Fruit fly (Drosophila melanogaster) whole organism, prepupa: ENCODE data around the gene CG12362.

Source experiments
- Blimp-1 ChIP-seq: fragments of 200-800 bp; sonication (Bioruptor generic); optimal IDR thresholded peaks from 3 replicates; lab custom pipeline; 2017; ENCODE audit warnings: missing biosample characterization, missing genetic modification characterization, mild to moderate bottlenecking, moderate library complexity, missing genetic modification reagents
- CG10631 ChIP-seq: fragments of 200-800 bp; sonication (Bioruptor generic); optimal IDR thresholded peaks from 2 replicates; lab custom pipeline; 2016; ENCODE audit warnings: missing biosample characterization, missing genetic modification characterization
- CG10669 ChIP-seq: fragments of 200-800 bp; sonication (Bioruptor generic); optimal IDR thresholded peaks from 3 replicates; lab custom pipeline; 2018; ENCODE audit warnings: missing biosample characterization, mild to moderate bottlenecking, missing genetic modification characterization, moderate library complexity
- CG11294 ChIP-seq: fragments of 200-800 bp; sonication (Bioruptor generic); IDR thresholded peaks from 2 replicates; pipeline ENCODE4 v1.3.6; 2022; ENCODE audit warnings: missing biosample characterization, missing genetic modification characterization
- CG11902 ChIP-seq: fragments of 200-800 bp; sonication (Bioruptor generic); optimal IDR thresholded peaks from 3 replicates; lab custom pipeline; 2016; ENCODE audit warnings: missing biosample characterization, missing genetic modification characterization
- CG15336 ChIP-seq: fragments of 200-800 bp; sonication (Bioruptor generic); IDR thresholded peaks from 2 replicates; pipeline ENCODE4 v1.3.6; 2022; ENCODE audit warnings: missing biosample characterization, missing genetic modification characterization
- CG1621 ChIP-seq: fragments of 200-800 bp; sonication (Bioruptor generic); optimal IDR thresholded peaks from 3 replicates; lab custom pipeline; 2018; ENCODE audit warnings: missing biosample characterization, mild to moderate bottlenecking, missing genetic modification characterization
- CG16779 ChIP-seq: fragments of 200-800 bp; sonication (Bioruptor generic); optimal IDR thresholded peaks from 3 replicates; lab custom pipeline; 2017; ENCODE audit warnings: missing biosample characterization, mild to moderate bottlenecking, missing genetic modification characterization
- CG3032 ChIP-seq: fragments of 200-800 bp; optimal IDR thresholded peaks from 2 replicates; lab custom pipeline; 2019; ENCODE audit warnings: missing biosample characterization, mild to moderate bottlenecking, missing genetic modification characterization, moderate library complexity
- CG31627 ChIP-seq: fragments of 200-800 bp; sonication (Bioruptor generic); optimal IDR thresholded peaks from 3 replicates; lab custom pipeline; 2016; ENCODE audit warnings: missing biosample characterization, missing genetic modification characterization
- CG32006 ChIP-seq: fragments of 200-800 bp; sonication (Bioruptor generic); optimal IDR thresholded peaks from 3 replicates; lab custom pipeline; 2017; ENCODE audit warnings: missing biosample characterization, mild to moderate bottlenecking, missing genetic modification characterization
- CG3919 ChIP-seq: fragments of 200-800 bp; sonication (Bioruptor generic); optimal IDR thresholded peaks from 3 replicates; lab custom pipeline; 2016; ENCODE audit warnings: missing biosample characterization, missing genetic modification characterization
- CG4318 ChIP-seq: fragments of 200-800 bp; sonication (Bioruptor generic); optimal IDR thresholded peaks from 3 replicates; lab custom pipeline; 2017; ENCODE audit warnings: missing biosample characterization, mild to moderate bottlenecking, missing genetic modification characterization
- CG6163 ChIP-seq: fragments of 200-800 bp; sonication (Bioruptor generic); IDR thresholded peaks from 3 replicates; pipeline ENCODE4 v1.3.6; 2022; ENCODE audit warnings: missing biosample characterization, missing genetic modification characterization
- CG6276 ChIP-seq: fragments of 200-800 bp; sonication (Bioruptor generic); optimal IDR thresholded peaks from 2 replicates; lab custom pipeline; 2017; ENCODE audit warnings: missing biosample characterization, mild to moderate bottlenecking, missing genetic modification characterization
- CG6808 ChIP-seq: fragments of 200-800 bp; sonication (Bioruptor generic); optimal IDR thresholded peaks from 3 replicates; lab custom pipeline; 2017; ENCODE audit warnings: missing biosample characterization, missing genetic modification characterization, mild to moderate bottlenecking, moderate library complexity, missing genetic modification reagents
- CG6854 ChIP-seq: fragments of 200-800 bp; sonication (Bioruptor generic); optimal IDR thresholded peaks from 2 replicates; lab custom pipeline; 2017; ENCODE audit warnings: missing biosample characterization, mild to moderate bottlenecking, missing genetic modification characterization
- CG8119 ChIP-seq: fragments of 200-800 bp; sonication (Bioruptor generic); IDR thresholded peaks from 3 replicates; pipeline ENCODE4 v1.3.6; 2022; ENCODE audit warnings: missing biosample characterization, missing genetic modification characterization
- CG8319 ChIP-seq: fragments of 200-800 bp; sonication (Bioruptor generic); optimal IDR thresholded peaks from 3 replicates; lab custom pipeline; 2016; ENCODE audit warnings: missing biosample characterization, missing genetic modification characterization
- CG9139 ChIP-seq: fragments of 200-800 bp; sonication (Bioruptor generic); optimal IDR thresholded peaks from 3 replicates; lab custom pipeline; 2017; ENCODE audit warnings: missing biosample characterization, mild to moderate bottlenecking, missing genetic modification characterization
- Eip75B ChIP-seq: fragments of 200-800 bp; sonication (Bioruptor generic); optimal IDR thresholded peaks from 3 replicates; lab custom pipeline; 2016; ENCODE audit warnings: missing biosample characterization, missing genetic modification characterization
- Eip78C ChIP-seq: fragments of 200-800 bp; sonication (Bioruptor generic); peaks from one replicate; lab custom pipeline; 2016; ENCODE audit warnings: missing biosample characterization, missing genetic modification characterization
- Eip93F ChIP-seq: fragments of 200-800 bp; sonication (Bioruptor generic); optimal IDR thresholded peaks from 2 replicates; lab custom pipeline; 2016; ENCODE audit warnings: missing biosample characterization, mild to moderate bottlenecking, missing genetic modification characterization
- Ets21C ChIP-seq: fragments of 200-800 bp; sonication (Bioruptor generic); optimal IDR thresholded peaks from 3 replicates; lab custom pipeline; 2016; ENCODE audit warnings: missing biosample characterization, missing genetic modification characterization
- Ets96B ChIP-seq: fragments of 200-800 bp; optimal IDR thresholded peaks from 2 replicates; lab custom pipeline; 2019; ENCODE audit warnings: missing biosample characterization, mild to moderate bottlenecking, missing genetic modification characterization, moderate library complexity
- Hr38 ChIP-seq: sonication (Bioruptor generic); optimal IDR thresholded peaks from 2 replicates; lab custom pipeline; 2016; ENCODE audit warnings: missing biosample characterization, missing genetic modification characterization
- Hr39 ChIP-seq: fragments of 200-800 bp; sonication (Bioruptor generic); optimal IDR thresholded peaks from 2 replicates; lab custom pipeline; 2016; ENCODE audit warnings: missing biosample characterization, missing genetic modification characterization
- Hr4 ChIP-seq: fragments of 200-800 bp; sonication (Bioruptor generic); optimal IDR thresholded peaks from 3 replicates; lab custom pipeline; 2016; ENCODE audit warnings: missing biosample characterization, missing genetic modification characterization
- Lpt ChIP-seq: fragments of 200-800 bp; sonication (Bioruptor generic); optimal IDR thresholded peaks from 3 replicates; lab custom pipeline; 2016; ENCODE audit warnings: missing biosample characterization, missing genetic modification characterization
- OdsH ChIP-seq: fragments of 200-800 bp; sonication (Bioruptor generic); optimal IDR thresholded peaks from 3 replicates; lab custom pipeline; 2016; ENCODE audit warnings: missing biosample characterization, missing genetic modification characterization
- Smox ChIP-seq: fragments of 200-800 bp; sonication (Bioruptor generic); optimal IDR thresholded peaks from 3 replicates; lab custom pipeline; 2016; ENCODE audit warnings: missing biosample characterization, missing genetic modification characterization
- Sox102F ChIP-seq: fragments of 200-800 bp; sonication (Bioruptor generic); optimal IDR thresholded peaks from 2 replicates; lab custom pipeline; 2016; ENCODE audit warnings: missing biosample characterization, mild to moderate bottlenecking, missing genetic modification characterization
- Sox14 ChIP-seq: fragments of 200-800 bp; sonication (Bioruptor generic); optimal IDR thresholded peaks from 3 replicates; lab custom pipeline; 2016; ENCODE audit warnings: missing biosample characterization, missing genetic modification characterization
- achi ChIP-seq: fragments of 200-800 bp; sonication (Bioruptor generic); optimal IDR thresholded peaks from 3 replicates; lab custom pipeline; 2016; ENCODE audit warnings: missing biosample characterization, missing genetic modification characterization
- acj6 ChIP-seq: fragments of 200-800 bp; sonication (Bioruptor generic); optimal IDR thresholded peaks from 3 replicates; lab custom pipeline; 2016; ENCODE audit warnings: missing biosample characterization, missing genetic modification characterization
- dac ChIP-seq: fragments of 200-800 bp; sonication (Bioruptor generic); optimal IDR thresholded peaks from 2 replicates; lab custom pipeline; 2017; ENCODE audit warnings: missing biosample characterization, mild to moderate bottlenecking, missing genetic modification characterization
- dsx ChIP-seq: fragments of 200-800 bp; optimal IDR thresholded peaks from 3 replicates; lab custom pipeline; 2019; ENCODE audit warnings: missing biosample characterization, mild to moderate bottlenecking, missing genetic modification characterization, moderate library complexity; ENCODE audit not compliant: poor library complexity, severe bottlenecking
- eg ChIP-seq: fragments of 200-800 bp; sonication (Bioruptor generic); IDR thresholded peaks from 3 replicates; pipeline ENCODE4 v1.3.6; 2022; ENCODE audit warnings: missing biosample characterization, missing genetic modification characterization
- esn ChIP-seq: fragments of 200-800 bp; sonication (Bioruptor generic); optimal IDR thresholded peaks from 2 replicates; lab custom pipeline; 2016; ENCODE audit warnings: missing biosample characterization, mild to moderate bottlenecking, missing genetic modification characterization, moderate library complexity
- fd59A ChIP-seq: fragments of 200-800 bp; sonication (Bioruptor generic); optimal IDR thresholded peaks from 2 replicates; lab custom pipeline; 2017; ENCODE audit warnings: missing biosample characterization, mild to moderate bottlenecking, missing genetic modification characterization, missing genetic modification reagents
- fkh ChIP-seq: fragments of 200-800 bp; sonication (Bioruptor generic); optimal IDR thresholded peaks from 3 replicates; lab custom pipeline; 2017; ENCODE audit warnings: missing biosample characterization, mild to moderate bottlenecking, missing genetic modification characterization, moderate library complexity
- lz ChIP-seq: fragments of 200-800 bp; sonication (Bioruptor generic); optimal IDR thresholded peaks from 3 replicates; lab custom pipeline; 2016; ENCODE audit warnings: missing biosample characterization, missing genetic modification characterization
- net ChIP-seq: fragments of 200-800 bp; sonication (Bioruptor generic); optimal IDR thresholded peaks from 3 replicates; lab custom pipeline; 2016; ENCODE audit warnings: missing biosample characterization, missing genetic modification characterization
- spab ChIP-seq: fragments of 200-800 bp; sonication (Bioruptor generic); optimal IDR thresholded peaks from 2 replicates; lab custom pipeline; 2017; ENCODE audit warnings: missing biosample characterization, mild to moderate bottlenecking, missing genetic modification characterization, missing genetic modification reagents
- ss ChIP-seq, 2 experiments: fragments of 200-800 bp; sonication (Bioruptor generic); optimal IDR thresholded peaks; 2 replicates in 1 of 2; 3 replicates in 1 of 2; lab custom pipeline; 2017 to 2018; ENCODE audit warnings: mild to moderate bottlenecking in 2 of 2, missing biosample characterization in 2 of 2, missing genetic modification characterization in 2 of 2, moderate library complexity in 1 of 2
- svp ChIP-seq: fragments of 200-800 bp; sonication (Bioruptor generic); peaks from one replicate; lab custom pipeline; 2016; ENCODE audit warnings: missing biosample characterization, missing genetic modification characterization
- topi ChIP-seq: fragments of 200-800 bp; sonication (Bioruptor generic); optimal IDR thresholded peaks from 3 replicates; lab custom pipeline; 2016; ENCODE audit warnings: missing biosample characterization, missing genetic modification characterization

The CG12362 gene

dm6 chr3L:10443958-10444357 lies 31.3 kb downstream of the CG12362 start:
- TF ChIP-seq Eip78C (GFP tag; lab: Kevin White, UChicago) (peak; percentile 58), dac (GFP tag; lab: Kevin White, UChicago) (peak; percentile 42), Lpt (peak; percentile 34), fd59A (GFP tag; lab: Kevin White, UChicago) (peak; percentile 24), Hr38 (GFP tag; lab: Kevin White, UChicago) (no peak), CG6276 (GFP tag; lab: Kevin White, UChicago) (peak; percentile 34), CG6163 (no peak), CG31627 (GFP tag; lab: Kevin White, UChicago) (no peak), dsx (GFP tag; lab: Kevin White, UChicago) (peak; percentile 4), eg (GFP tag; lab: Robert Waterston, UW) (peak; percentile 66), CG3032 (tag; lab: Kevin White, UChicago) (peak; percentile 18), CG4318 (GFP tag; lab: Kevin White, UChicago) (peak; percentile 43), CG8119 (GFP tag; lab: Robert Waterston, UW) (peak; percentile 70), CG9139 (no peak), spab (GFP tag; lab: Kevin White, UChicago) (no peak), Hr4 (GFP tag; lab: Kevin White, UChicago) (peak; percentile 68), topi (GFP tag; lab: Kevin White, UChicago) (no peak), fkh (GFP tag; lab: Kevin White, UChicago) (no peak), CG1621 (tag; lab: Kevin White, UChicago) (peak; percentile 29), net (GFP tag; lab: Kevin White, UChicago) (peak; percentile 20), CG10631 (GFP tag; lab: Kevin White, UChicago) (peak; percentile 36), svp (no peak), CG15336 (GFP tag; lab: Robert Waterston, UW) (peak; percentile 70), CG32006 (GFP tag; lab: Kevin White, UChicago) (peak; percentile 71), CG10669 (GFP tag; lab: Kevin White, UChicago) (peak; percentile 26), esn (no peak), Eip75B (GFP tag; lab: Kevin White, UChicago) (peak; percentile 1), Smox (GFP tag; lab: Kevin White, UChicago) (no peak), CG11902 (GFP tag; lab: Kevin White, UChicago) (no peak), CG6808 (GFP tag; lab: Kevin White, UChicago) (peak; percentile 20), Sox14 (peak; percentile 6), acj6 (GFP tag; lab: Kevin White, UChicago) (peak; percentile 19), Sox102F (GFP tag; lab: Kevin White, UChicago) (no peak), achi (GFP tag; lab: Kevin White, UChicago) (peak; percentile 33), Ets96B (tag; lab: Kevin White, UChicago) (peak; percentile 5), OdsH (GFP tag; lab: Kevin White, UChicago) (peak; percentile 36), CG3919 (GFP tag; lab: Kevin White, UChicago) (peak; percentile 9)

dm6 chr3L:10446998-10447397 lies 34.4 kb downstream of the CG12362 start:
- TF ChIP-seq CG8319 (GFP tag; lab: Kevin White, UChicago) (no peak), CG16779 (tag; lab: Kevin White, UChicago) (no peak), Eip75B (GFP tag; lab: Kevin White, UChicago) (no peak), CG11294 (GFP tag; lab: Robert Waterston, UW) (no peak), CG10631 (GFP tag; lab: Kevin White, UChicago) (peak; percentile 20), Ets96B (tag; lab: Kevin White, UChicago) (no peak), ss (GFP tag; optimal IDR thresholded peaks at IDR 0.05; lab: Kevin White, UChicago) (no peak), acj6 (GFP tag; lab: Kevin White, UChicago) (no peak), Ets21C (GFP tag; lab: Kevin White, UChicago) (no peak), CG6854 (GFP tag; lab: Kevin White, UChicago) (no peak), CG6276 (GFP tag; lab: Kevin White, UChicago) (peak; percentile 41), CG9139 (no peak), spab (GFP tag; lab: Kevin White, UChicago) (peak; percentile 12), Eip93F (no peak), CG3919 (GFP tag; lab: Kevin White, UChicago) (peak; percentile 1), net (GFP tag; lab: Kevin White, UChicago) (peak; percentile 30), CG11902 (GFP tag; lab: Kevin White, UChicago) (no peak), fd59A (GFP tag; lab: Kevin White, UChicago) (no peak), fkh (GFP tag; lab: Kevin White, UChicago) (no peak), dac (GFP tag; lab: Kevin White, UChicago) (peak; percentile 8), Hr4 (GFP tag; lab: Kevin White, UChicago) (peak; percentile 62), esn (no peak), Blimp-1 (GFP tag; lab: Kevin White, UChicago) (no peak), CG31627 (GFP tag; lab: Kevin White, UChicago) (no peak), lz (GFP tag; lab: Kevin White, UChicago) (no peak), eg (GFP tag; lab: Robert Waterston, UW) (peak; percentile 72; the same call in 2 of the 3 replicates), Hr39 (no peak), CG1621 (tag; lab: Kevin White, UChicago) (no peak), Smox (GFP tag; lab: Kevin White, UChicago) (no peak), achi (GFP tag; lab: Kevin White, UChicago) (peak; percentile 18), CG6808 (GFP tag; lab: Kevin White, UChicago) (no peak)
